Worm (Caenorhabditis elegans) whole organism, L2 larva: ENCODE results near the gene tbc-11.

Experiments
- C34F6.9 ChIP-seq: fragments of 150-350 bp; optimal IDR thresholded peaks from 2 replicates; lab custom pipeline; 2014; ENCODE audit warnings: missing biosample characterization, missing genetic modification characterization
- F13H6.1 ChIP-seq: sonication (generic microtip); optimal IDR thresholded peaks from 2 replicates; lab custom pipeline; 2016; ENCODE audit warnings: missing genetic modification characterization, missing compliant biosample characterization
- R02D3.7 ChIP-seq: fragments of 150-350 bp; optimal IDR thresholded peaks from 2 replicates; lab custom pipeline; 2014; ENCODE audit warnings: missing biosample characterization, missing genetic modification characterization
- Y55F3AM.14 ChIP-seq: fragments of 200-800 bp; sonication (Bioruptor generic); optimal IDR thresholded peaks from 2 replicates; lab custom pipeline; 2018; ENCODE audit warnings: mild to moderate bottlenecking, missing genetic modification characterization, missing compliant biosample characterization
- ZK546.5 ChIP-seq: sonication (generic microtip); optimal IDR thresholded peaks from 2 replicates; lab custom pipeline; 2017; ENCODE audit warnings: missing biosample characterization, missing genetic modification characterization
- alr-1 ChIP-seq: fragments of 150-350 bp; optimal IDR thresholded peaks from 2 replicates; lab custom pipeline; 2014; ENCODE audit warnings: missing biosample characterization, missing genetic modification characterization
- aly-2 ChIP-seq: fragments of 150-350 bp; optimal IDR thresholded peaks from 2 replicates; lab custom pipeline; 2014; ENCODE audit warnings: missing biosample characterization, missing genetic modification characterization
- ama-1 ChIP-seq: fragments of 150-350 bp; optimal IDR thresholded peaks from 2 replicates; lab custom pipeline; 2018; ENCODE audit warnings: inconsistent platforms
- blmp-1 ChIP-seq: sonication (generic microtip); optimal IDR thresholded peaks from 2 replicates; lab custom pipeline; 2017; ENCODE audit warnings: missing genetic modification characterization, mild to moderate bottlenecking, missing compliant biosample characterization, antibody characterized with exemption, moderate library complexity; ENCODE audit not compliant: insufficient read depth
- ceh-16 ChIP-seq: fragments of 150-350 bp; optimal IDR thresholded peaks from 2 replicates; lab custom pipeline; 2014; ENCODE audit warnings: missing biosample characterization, missing genetic modification characterization
- ceh-82 ChIP-seq: fragments of 150-350 bp; optimal IDR thresholded peaks from 2 replicates; lab custom pipeline; 2014; ENCODE audit warnings: missing biosample characterization, missing genetic modification characterization
- crh-2 ChIP-seq: sonication (generic microtip); optimal IDR thresholded peaks from 2 replicates; lab custom pipeline; 2017; ENCODE audit warnings: missing biosample characterization, missing genetic modification characterization
- dmd-4 ChIP-seq: sonication (generic microtip); optimal IDR thresholded peaks from 2 replicates; lab custom pipeline; 2017; ENCODE audit warnings: missing biosample characterization, missing genetic modification characterization
- egl-27 ChIP-seq: sonication (generic microtip); optimal IDR thresholded peaks from 3 replicates; lab custom pipeline; 2017; ENCODE audit warnings: missing biosample characterization, missing genetic modification reagents, missing genetic modification characterization
- elt-1 ChIP-seq: fragments of 150-350 bp; optimal IDR thresholded peaks from 2 replicates; lab custom pipeline; 2014; ENCODE audit warnings: missing biosample characterization, missing genetic modification characterization
- elt-3 ChIP-seq: sonication (generic microtip); optimal IDR thresholded peaks from 2 replicates; lab custom pipeline; 2017; ENCODE audit warnings: missing biosample characterization, missing genetic modification characterization
- fos-1 ChIP-seq: fragments of 150-350 bp; optimal IDR thresholded peaks from 2 replicates; lab custom pipeline; 2014; ENCODE audit warnings: missing biosample characterization, missing genetic modification characterization
- gmeb-1 ChIP-seq: fragments of 150-350 bp; optimal IDR thresholded peaks from 2 replicates; lab custom pipeline; 2014; ENCODE audit warnings: missing biosample characterization, missing genetic modification characterization
- lin-11 ChIP-seq: fragments of 150-350 bp; sonication (generic microtip); optimal IDR thresholded peaks from 2 replicates; lab custom pipeline; 2014; ENCODE audit warnings: missing biosample characterization, missing genetic modification characterization, inconsistent platforms, mixed read lengths
- lin-13 ChIP-seq: fragments of 150-350 bp; optimal IDR thresholded peaks from 2 replicates; lab custom pipeline; 2014; ENCODE audit warnings: missing biosample characterization, missing genetic modification reagents, missing genetic modification characterization
- lin-39 ChIP-seq: fragments of 150-350 bp; optimal IDR thresholded peaks from 2 replicates; lab custom pipeline; 2014; ENCODE audit warnings: missing biosample characterization, missing genetic modification reagents, missing genetic modification characterization
- lsy-2 ChIP-seq, 2 experiments: fragments of 150-350 bp in 1 of 2; sonication (generic microtip) in 1 of 2; optimal IDR thresholded peaks; 2 replicates each; lab custom pipeline; 2014 to 2017; ENCODE audit warnings: missing biosample characterization in 2 of 2, missing genetic modification characterization in 2 of 2
- mab-5 ChIP-seq: fragments of 150-350 bp; optimal IDR thresholded peaks from 2 replicates; lab custom pipeline; 2014; ENCODE audit warnings: missing biosample characterization, missing genetic modification characterization
- mbf-1 ChIP-seq: sonication (generic microtip); optimal IDR thresholded peaks from 2 replicates; lab custom pipeline; 2017; ENCODE audit warnings: missing biosample characterization, missing genetic modification characterization
- mdl-1 ChIP-seq, 2 experiments: fragments of 150-350 bp in 1 of 2; sonication (generic microtip) in 1 of 2; optimal IDR thresholded peaks; 2 replicates each; lab custom pipeline; 2017; ENCODE audit warnings: missing biosample characterization in 2 of 2, missing genetic modification characterization in 2 of 2
- nhr-10 ChIP-seq: sonication (generic microtip); optimal IDR thresholded peaks from 2 replicates; lab custom pipeline; 2017; ENCODE audit warnings: missing biosample characterization, missing genetic modification characterization
- nhr-11 ChIP-seq: fragments of 150-350 bp; optimal IDR thresholded peaks from 2 replicates; lab custom pipeline; 2014; ENCODE audit warnings: missing biosample characterization, missing genetic modification characterization
- nhr-12 ChIP-seq: fragments of 150-350 bp; optimal IDR thresholded peaks from 2 replicates; lab custom pipeline; 2014; ENCODE audit warnings: missing biosample characterization, missing genetic modification characterization
- nhr-129 ChIP-seq: fragments of 150-350 bp; optimal IDR thresholded peaks from 2 replicates; lab custom pipeline; 2014; ENCODE audit warnings: missing biosample characterization, missing genetic modification characterization
- nhr-21 ChIP-seq: fragments of 150-350 bp; optimal IDR thresholded peaks from 2 replicates; lab custom pipeline; 2014; ENCODE audit warnings: missing biosample characterization, missing genetic modification characterization
- nhr-23 ChIP-seq: fragments of 150-350 bp; optimal IDR thresholded peaks from 2 replicates; lab custom pipeline; 2014; ENCODE audit warnings: missing biosample characterization, missing genetic modification reagents, missing genetic modification characterization
- nhr-237 ChIP-seq: fragments of 150-350 bp; optimal IDR thresholded peaks from 2 replicates; lab custom pipeline; 2014; ENCODE audit warnings: missing biosample characterization, missing genetic modification characterization
- nhr-25 ChIP-seq: fragments of 150-350 bp; sonication (generic microtip); optimal IDR thresholded peaks from 3 replicates; lab custom pipeline; 2014; ENCODE audit warnings: missing biosample characterization, missing genetic modification characterization
- nhr-6 ChIP-seq: fragments of 150-350 bp; optimal IDR thresholded peaks from 2 replicates; lab custom pipeline; 2014; ENCODE audit warnings: missing biosample characterization, missing genetic modification characterization
- nhr-77 ChIP-seq: fragments of 150-350 bp; optimal IDR thresholded peaks from 2 replicates; lab custom pipeline; 2014; ENCODE audit warnings: missing biosample characterization, missing genetic modification characterization
- peb-1 ChIP-seq: fragments of 150-350 bp; optimal IDR thresholded peaks from 2 replicates; lab custom pipeline; 2014; ENCODE audit warnings: missing biosample characterization, missing genetic modification characterization
- sem-4 ChIP-seq: fragments of 150-350 bp; optimal IDR thresholded peaks from 2 replicates; lab custom pipeline; 2014; ENCODE audit warnings: missing biosample characterization, missing genetic modification reagents, missing genetic modification characterization
- skn-1 ChIP-seq: sonication (generic microtip); optimal IDR thresholded peaks from 2 replicates; lab custom pipeline; 2017; ENCODE audit warnings: missing biosample characterization, missing genetic modification characterization
- sma-3 ChIP-seq: sonication (generic microtip); optimal IDR thresholded peaks from 2 replicates; lab custom pipeline; 2016; ENCODE audit warnings: missing genetic modification reagents, missing genetic modification characterization, missing compliant biosample characterization
- sma-9 ChIP-seq, 2 experiments: fragments of 150-350 bp in 1 of 2; sonication (generic microtip) in 1 of 2; optimal IDR thresholded peaks; 2 replicates each; lab custom pipeline; 2014 to 2016; ENCODE audit warnings: missing genetic modification characterization in 2 of 2, mild to moderate bottlenecking in 1 of 2, missing biosample characterization in 1 of 2, missing compliant biosample characterization in 1 of 2, missing genetic modification reagents in 1 of 2, moderate library complexity in 1 of 2
- snpc-4 ChIP-seq: fragments of 150-350 bp; optimal IDR thresholded peaks from 2 replicates; lab custom pipeline; 2014; ENCODE audit warnings: missing biosample characterization, missing genetic modification characterization
- unc-39 ChIP-seq: fragments of 150-350 bp; optimal IDR thresholded peaks from 2 replicates; lab custom pipeline; 2014; ENCODE audit warnings: missing biosample characterization, missing genetic modification characterization
- unc-55 ChIP-seq: fragments of 150-350 bp; sonication (generic microtip); optimal IDR thresholded peaks from 3 replicates; lab custom pipeline; 2014; ENCODE audit warnings: missing biosample characterization, missing genetic modification reagents, missing genetic modification characterization
- unc-62 ChIP-seq: fragments of 150-350 bp; optimal IDR thresholded peaks from 2 replicates; lab custom pipeline; 2014; ENCODE audit warnings: missing biosample characterization, missing genetic modification reagents, missing genetic modification characterization
- zag-1 ChIP-seq: fragments of 150-350 bp; optimal IDR thresholded peaks from 2 replicates; lab custom pipeline; 2014; ENCODE audit warnings: missing biosample characterization, missing genetic modification characterization
- ztf-1 ChIP-seq: fragments of 200-800 bp; sonication (Bioruptor generic); conservative IDR thresholded peaks from 2 replicates; pipeline ENCODE4 v1.3.6; 2022; ENCODE audit warnings: missing genetic modification characterization, missing compliant biosample characterization
- ztf-11 ChIP-seq: sonication (generic microtip); optimal IDR thresholded peaks from 2 replicates; lab custom pipeline; 2017; ENCODE audit warnings: missing biosample characterization, missing genetic modification characterization
- ztf-4 ChIP-seq: fragments of 150-350 bp; optimal IDR thresholded peaks from 2 replicates; lab custom pipeline; 2014; ENCODE audit warnings: missing biosample characterization, missing genetic modification characterization

Gene tbc-11

ce11 chrX:949466-949865 is 24.7 kb downstream of the tbc-11 start:
- TF ChIP-seq snpc-4 (tag; lab: Kevin White, UChicago) (peak; percentile 74), sma-9 (GFP tag; optimal IDR thresholded peaks at IDR 0.05; lab: Kevin White, UChicago) (peak; percentile 95), sma-9 (tag; optimal IDR thresholded peaks at IDR 0.05; lab: Kevin White, UChicago) (no peak), lin-11 (tag; lab: Kevin White, UChicago) (peak; percentile 83), unc-62 (GFP tag; lab: Kevin White, UChicago) (peak; percentile 51), ztf-4 (peak; percentile 83), F13H6.1 (peak; percentile 96), ceh-16 (peak; percentile 84), lin-39 (tag; lab: Kevin White, UChicago) (peak; percentile 71), nhr-21 (tag; lab: Kevin White, UChicago) (peak; percentile 87), nhr-12 (no peak), elt-1 (tag; lab: Kevin White, UChicago) (no peak), mdl-1 (tag; optimal IDR thresholded peaks at IDR 0.05; lab: Kevin White, UChicago) (peak in 1 of 2 experiments; percentile 82), ztf-1 (GFP tag; lab: Robert Waterston, UW) (no peak), mbf-1 (tag; lab: Kevin White, UChicago) (no peak), peb-1 (tag; lab: Kevin White, UChicago) (no peak), sma-3 (GFP tag; lab: Kevin White, UChicago) (peak; percentile 78), dmd-4 (no peak), crh-2 (tag; lab: Kevin White, UChicago) (peak; percentile 85), egl-27 (tag; lab: Kevin White, UChicago) (peak; percentile 94), nhr-25 (peak; percentile 75), unc-39 (tag; lab: Kevin White, UChicago) (peak; percentile 58), aly-2 (tag; lab: Kevin White, UChicago) (peak; percentile 73), ZK546.5 (tag; lab: Kevin White, UChicago) (peak; percentile 13), Y55F3AM.14 (GFP tag; lab: Kevin White, UChicago) (peak; percentile 91), ceh-82 (tag; lab: Kevin White, UChicago) (no peak), sem-4 (tag; lab: Kevin White, UChicago) (peak; percentile 94), nhr-6 (tag; lab: Kevin White, UChicago) (peak; percentile 93), elt-3 (tag; lab: Kevin White, UChicago) (no peak), gmeb-1 (tag; lab: Kevin White, UChicago) (peak; percentile 64), nhr-77 (tag; lab: Kevin White, UChicago) (no peak), nhr-129 (peak; percentile 98), skn-1 (peak; percentile 54), nhr-237 (no peak), ama-1 (lab: Kevin White, UChicago) (no peak), fos-1 (tag; lab: Kevin White, UChicago) (peak; percentile 84), R02D3.7 (tag; lab: Kevin White, UChicago) (no peak), blmp-1 (tag; lab: Kevin White, UChicago) (peak; percentile 57), ztf-11 (tag; lab: Kevin White, UChicago) (peak; percentile 44), alr-1 (tag; lab: Kevin White, UChicago) (no peak), unc-55 (GFP tag; lab: Kevin White, UChicago) (peak; percentile 99), lin-13 (GFP tag; lab: Kevin White, UChicago) (peak; percentile 91), lsy-2 (tag; optimal IDR thresholded peaks at IDR 0.05; lab: Kevin White, UChicago) (peak; percentile 77 to 90), C34F6.9 (tag; lab: Kevin White, UChicago) (peak; percentile 98), nhr-11 (tag; lab: Kevin White, UChicago) (no peak), nhr-23 (tag; lab: Kevin White, UChicago) (no peak), mab-5 (tag; lab: Kevin White, UChicago) (peak; percentile 96), zag-1 (tag; lab: Kevin White, UChicago) (peak; percentile 97), nhr-10 (tag; lab: Kevin White, UChicago) (peak; percentile 58)
